Worm (Caenorhabditis elegans) whole organism, L1 larva: ENCODE data around the gene mut-7.

Source experiments
- alr-1 ChIP-seq: fragments of 200-800 bp; sonication (Bioruptor generic); optimal IDR thresholded peaks from 2 replicates; lab custom pipeline; 2018; ENCODE audit warnings: borderline replicate concordance, mild to moderate bottlenecking, missing genetic modification characterization, missing compliant biosample characterization
- aly-2 ChIP-seq: fragments of 150-350 bp; optimal IDR thresholded peaks from 2 replicates; lab custom pipeline; 2014; ENCODE audit warnings: missing biosample characterization, missing genetic modification characterization
- ceh-82 ChIP-seq, 3 experiments: fragments of 150-350 bp in 1 of 3; sonication (generic microtip) in 2 of 3; optimal IDR thresholded peaks; 2 replicates each; lab custom pipeline; 2014 to 2017; ENCODE audit warnings: missing biosample characterization in 3 of 3, missing genetic modification characterization in 3 of 3
- lin-15B ChIP-seq: fragments of 150-350 bp; sonication (generic microtip); optimal IDR thresholded peaks from 3 replicates; lab custom pipeline; 2014; ENCODE audit warnings: missing biosample characterization, missing genetic modification characterization
- mdl-1 ChIP-seq, 2 experiments: fragments of 150-350 bp; optimal IDR thresholded peaks; 2 replicates each; lab custom pipeline; 2014 to 2017; ENCODE audit warnings: missing biosample characterization in 2 of 2, missing genetic modification characterization in 2 of 2, inconsistent platforms in 1 of 2
- nhr-77 ChIP-seq: fragments of 150-350 bp; optimal IDR thresholded peaks from 2 replicates; lab custom pipeline; 2014; ENCODE audit warnings: missing biosample characterization, missing genetic modification characterization
- nhr-90 ChIP-seq: sonication (generic microtip); optimal IDR thresholded peaks from 2 replicates; lab custom pipeline; 2016; ENCODE audit warnings: mild to moderate bottlenecking, missing genetic modification characterization, missing compliant biosample characterization; ENCODE audit not compliant: poor library complexity
- snpc-4 ChIP-seq: fragments of 150-350 bp; optimal IDR thresholded peaks from 2 replicates; lab custom pipeline; 2014; ENCODE audit warnings: missing biosample characterization, missing genetic modification characterization
- sup-37 ChIP-seq: fragments of 200-800 bp; sonication (Bioruptor generic); optimal IDR thresholded peaks from 2 replicates; lab custom pipeline; 2018; ENCODE audit warnings: mild to moderate bottlenecking, missing genetic modification characterization, missing compliant biosample characterization
- tbx-2 ChIP-seq: sonication (generic microtip); optimal IDR thresholded peaks from 2 replicates; lab custom pipeline; 2016; ENCODE audit warnings: missing genetic modification characterization, missing compliant biosample characterization
- unc-30 ChIP-seq: sonication (generic microtip); optimal IDR thresholded peaks from 2 replicates; lab custom pipeline; 2017; ENCODE audit warnings: missing biosample characterization, missing genetic modification characterization
- unc-62 ChIP-seq: fragments of 150-350 bp; optimal IDR thresholded peaks from 2 replicates; lab custom pipeline; 2014; ENCODE audit warnings: missing biosample characterization, missing genetic modification reagents, missing genetic modification characterization
- ztf-11 ChIP-seq, 2 experiments: sonication (generic microtip); optimal IDR thresholded peaks; 2 replicates each; lab custom pipeline; 2016 to 2017; ENCODE audit warnings: missing genetic modification characterization in 2 of 2, missing biosample characterization in 1 of 2, missing compliant biosample characterization in 1 of 2

ce11 chrIII:9544820-9545219, 2.6 kb upstream of the mut-7 start, which contains the start of gene ZK1098.12:
- TF ChIP-seq lin-15B (no peak), tbx-2 (tag; lab: Kevin White, UChicago) (no peak), ceh-82 (tag; optimal IDR thresholded peaks at IDR 0.05; lab: Kevin White, UChicago) (no peak), nhr-77 (tag; lab: Kevin White, UChicago) (no peak), snpc-4 (tag; lab: Kevin White, UChicago) (no peak), unc-62 (GFP tag; lab: Kevin White, UChicago) (no peak), unc-30 (tag; lab: Kevin White, UChicago) (no peak), nhr-90 (tag; lab: Kevin White, UChicago) (no peak), mdl-1 (tag; optimal IDR thresholded peaks at IDR 0.05; lab: Kevin White, UChicago) (no peak), alr-1 (no peak), sup-37 (GFP tag; lab: Kevin White, UChicago) (no peak), aly-2 (no peak), ztf-11 (tag; optimal IDR thresholded peaks at IDR 0.05; lab: Kevin White, UChicago) (no peak)
